Worm (Caenorhabditis elegans): ENCODE measurements around the gene mob-2.

- TF ChIP-seq fkh-10 (GFP tag; optimal IDR thresholded peaks at IDR 0.05) (no peak), ceh-9 (tag; optimal IDR thresholded peaks at IDR 0.05) (no peak), unc-86 (tag; optimal IDR thresholded peaks at IDR 0.05) (no peak), unc-55 (GFP tag; optimal IDR thresholded peaks at IDR 0.05) (no peak), dve-1 (tag; optimal IDR thresholded peaks at IDR 0.05) (no peak)
Measured at ce11 chrX:13174437-13174836, 4.6 kb upstream of the mob-2 start.
